Worm (Caenorhabditis elegans): Measurements from ENCODE around the gene Y17G9A.3.

DNA sequence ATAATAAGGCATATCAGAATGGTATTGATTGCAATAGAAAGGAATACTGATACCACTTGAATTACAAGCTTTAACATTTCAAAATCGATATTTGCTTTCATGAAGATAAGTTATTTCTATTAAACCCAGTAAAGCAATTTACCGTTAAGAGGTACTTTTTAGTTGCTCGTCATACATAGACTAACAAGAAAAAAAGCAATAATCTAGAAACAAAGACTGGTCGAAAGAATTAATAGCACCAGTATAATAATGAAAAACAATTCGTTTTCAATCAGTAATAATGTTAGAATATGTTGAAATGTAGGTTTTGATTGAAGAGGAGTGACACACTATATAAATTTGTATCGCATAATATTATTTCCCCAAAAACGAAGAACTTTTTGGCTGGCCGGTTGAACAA is 12.1 kb upstream of the Y17G9A.3 start, which contains the start of gene str-175:
- TF ChIP-seq rnt-1 (tag; optimal IDR thresholded peaks at IDR 0.05) (no peak), nhr-11 (tag; optimal IDR thresholded peaks at IDR 0.05) (no peak), ceh-6 (GFP tag; optimal IDR thresholded peaks at IDR 0.05) (no peak), mec-3 (tag; optimal IDR thresholded peaks at IDR 0.05; ENCODE audit: borderline replicate concordance) (no peak), hlh-30 (tag; optimal IDR thresholded peaks at IDR 0.05; ENCODE audit: insufficient read depth) (no peak)
